Worm (Caenorhabditis elegans) whole organism, late embryonic: Measurements from ENCODE around the gene F32H5.3.

ENCODE experiments used
- F13H6.1 ChIP-seq: sonication (generic microtip); optimal IDR thresholded peaks from 2 replicates; lab custom pipeline; 2016; ENCODE audit warnings: missing genetic modification characterization, missing compliant biosample characterization
- ama-1 ChIP-seq: fragments of 150-350 bp; optimal IDR thresholded peaks from 2 replicates; lab custom pipeline; 2014
- ceh-19 ChIP-seq: fragments of 200-800 bp; sonication (Bioruptor generic); optimal IDR thresholded peaks from 2 replicates; lab custom pipeline; 2018; ENCODE audit warnings: mild to moderate bottlenecking, missing genetic modification characterization, missing compliant biosample characterization
- ceh-34 ChIP-seq: sonication (generic microtip); optimal IDR thresholded peaks from 2 replicates; lab custom pipeline; 2016; ENCODE audit warnings: mild to moderate bottlenecking, missing genetic modification characterization, missing compliant biosample characterization
- hlh-8 ChIP-seq: sonication (generic microtip); optimal IDR thresholded peaks from 2 replicates; lab custom pipeline; 2016; ENCODE audit warnings: missing genotype, missing genetic modification characterization, missing compliant biosample characterization
- lin-11 ChIP-seq: fragments of 200-800 bp; sonication (Bioruptor generic); optimal IDR thresholded peaks from 2 replicates; lab custom pipeline; 2018; ENCODE audit warnings: mild to moderate bottlenecking, missing genetic modification characterization, missing compliant biosample characterization
- nfya-1 ChIP-seq: sonication (generic microtip); optimal IDR thresholded peaks from 2 replicates; lab custom pipeline; 2017; ENCODE audit warnings: missing genetic modification characterization, mild to moderate bottlenecking, missing compliant biosample characterization, antibody characterized with exemption, moderate library complexity
- pag-3 ChIP-seq: sonication (generic microtip); optimal IDR thresholded peaks from 2 replicates; lab custom pipeline; 2016; ENCODE audit warnings: missing compliant biosample characterization, missing genetic modification characterization, borderline replicate concordance
- pqm-1 ChIP-seq: sonication (generic microtip); optimal IDR thresholded peaks from 2 replicates; lab custom pipeline; 2016; ENCODE audit warnings: missing genetic modification characterization, missing compliant biosample characterization
- sox-4 ChIP-seq: sonication (generic microtip); optimal IDR thresholded peaks from 2 replicates; lab custom pipeline; 2017; ENCODE audit warnings: mild to moderate bottlenecking, missing genetic modification characterization, inconsistent platforms, missing compliant biosample characterization
- unc-55 ChIP-seq: sonication (generic microtip); optimal IDR thresholded peaks from 2 replicates; lab custom pipeline; 2017; ENCODE audit warnings: missing biosample characterization, missing genetic modification reagents, missing genetic modification characterization

DNA sequence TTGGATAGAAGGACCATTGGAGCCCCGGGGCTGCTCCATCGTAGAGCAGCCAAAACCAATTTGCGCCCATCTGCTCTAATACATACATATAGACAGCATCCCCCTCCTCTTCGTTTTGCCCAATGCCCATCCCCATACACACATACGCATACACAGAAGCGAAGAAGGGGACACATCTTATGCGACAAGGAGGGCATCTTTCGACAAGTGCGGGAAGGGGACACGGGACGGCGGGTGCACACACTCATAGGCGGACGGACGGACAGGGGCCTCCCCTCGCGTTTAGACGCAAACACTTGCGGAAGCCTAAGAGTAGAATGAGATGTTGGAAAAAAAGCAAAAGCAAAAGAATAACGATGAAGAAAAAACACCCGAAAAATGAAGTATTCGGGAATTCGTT is 37.3 kb downstream of the F32H5.3 start:
- TF ChIP-seq pqm-1 (tag; lab: Kevin White, UChicago) (no peak), F13H6.1 (tag; lab: Kevin White, UChicago) (no peak), ama-1 (lab: Kevin White, UChicago) (no peak), sox-4 (tag; lab: Kevin White, UChicago) (peak; percentile 34), ceh-19 (peak; percentile 60), ceh-34 (tag; lab: Kevin White, UChicago) (peak; percentile 72), pag-3 (tag; lab: Kevin White, UChicago) (no peak), lin-11 (tag; lab: Kevin White, UChicago) (no peak), nfya-1 (tag; lab: Kevin White, UChicago) (peak; percentile 42), hlh-8 (tag; lab: Kevin White, UChicago) (peak; percentile 34), unc-55 (GFP tag; lab: Kevin White, UChicago) (peak; percentile 62)
